Fruit fly (Drosophila melanogaster) whole organism, pupa: Measurements from ENCODE around the gene XNP.

Experiments used
- CG10348 ChIP-seq: fragments of 200-800 bp; sonication (Bioruptor generic); IDR thresholded peaks from 2 replicates; pipeline ENCODE4 v1.3.6; 2022; ENCODE audit warnings: missing biosample characterization, missing genetic modification characterization
- CG12605 ChIP-seq: fragments of 200-800 bp; sonication (Bioruptor generic); IDR thresholded peaks from 2 replicates; pipeline ENCODE4 v1.3.6; 2022; ENCODE audit warnings: missing biosample characterization, missing genetic modification characterization
- CG13204 ChIP-seq: fragments of 200-800 bp; sonication (Bioruptor generic); optimal IDR thresholded peaks from 2 replicates; lab custom pipeline; 2018; ENCODE audit warnings: missing biosample characterization, mild to moderate bottlenecking, missing genetic modification characterization, moderate library complexity
- CG14655 ChIP-seq: fragments of 200-800 bp; sonication (Bioruptor generic); optimal IDR thresholded peaks from 3 replicates; lab custom pipeline; 2017; ENCODE audit warnings: mild to moderate bottlenecking, missing biosample characterization, missing genetic modification reagents, missing genetic modification characterization
- CG15710 ChIP-seq: fragments of 200-800 bp; sonication (Bioruptor generic); optimal IDR thresholded peaks from 2 replicates; lab custom pipeline; 2018; ENCODE audit warnings: missing biosample characterization, mild to moderate bottlenecking, missing genetic modification characterization, moderate library complexity
- CG17806 ChIP-seq: fragments of 200-800 bp; sonication (Bioruptor generic); optimal IDR thresholded peaks from 2 replicates; lab custom pipeline; 2018; ENCODE audit warnings: missing biosample characterization, mild to moderate bottlenecking, missing genetic modification characterization, moderate library complexity
- CG32121 ChIP-seq: fragments of 200-800 bp; sonication (Bioruptor generic); IDR thresholded peaks from 2 replicates; pipeline ENCODE4 v1.3.6; 2022; ENCODE audit warnings: missing biosample characterization, missing genetic modification characterization
- CG34367 ChIP-seq: fragments of 200-800 bp; sonication (Bioruptor generic); optimal IDR thresholded peaks from 2 replicates; lab custom pipeline; 2018; ENCODE audit warnings: missing biosample characterization, mild to moderate bottlenecking, missing genetic modification characterization
- CG4496 ChIP-seq: fragments of 200-800 bp; sonication (Bioruptor generic); IDR thresholded peaks from 3 replicates; pipeline ENCODE4 v1.3.6; 2022; ENCODE audit warnings: missing biosample characterization, missing genetic modification characterization
- CG8159 ChIP-seq: fragments of 200-800 bp; sonication (Bioruptor generic); optimal IDR thresholded peaks from 3 replicates; lab custom pipeline; 2018; ENCODE audit warnings: missing biosample characterization, mild to moderate bottlenecking, missing genetic modification characterization, moderate library complexity
- CG8301 ChIP-seq: fragments of 200-800 bp; sonication (Bioruptor generic); optimal IDR thresholded peaks from 2 replicates; lab custom pipeline; 2018; ENCODE audit warnings: missing biosample characterization, mild to moderate bottlenecking, missing genetic modification characterization
- CG9948 ChIP-seq: fragments of 200-800 bp; sonication (Bioruptor generic); optimal IDR thresholded peaks from 2 replicates; lab custom pipeline; 2018; ENCODE audit warnings: missing biosample characterization, mild to moderate bottlenecking, missing genetic modification characterization, moderate library complexity
- D1 ChIP-seq: fragments of 200-800 bp; sonication (Bioruptor generic); optimal IDR thresholded peaks from 2 replicates; lab custom pipeline; 2018; ENCODE audit warnings: missing biosample characterization, mild to moderate bottlenecking, missing genetic modification characterization, moderate library complexity
- EcR ChIP-seq: fragments of 200-800 bp; sonication (Bioruptor generic); optimal IDR thresholded peaks from 3 replicates; lab custom pipeline; 2019; ENCODE audit warnings: missing biosample characterization, missing genetic modification characterization, mild to moderate bottlenecking, moderate library complexity, missing genetic modification reagents
- Ets98B ChIP-seq: fragments of 200-800 bp; sonication (Bioruptor generic); IDR thresholded peaks from 2 replicates; pipeline ENCODE4 v1.3.6; 2022; ENCODE audit warnings: missing biosample characterization, missing genetic modification characterization
- Pif1A ChIP-seq: fragments of 200-800 bp; sonication (Bioruptor generic); optimal IDR thresholded peaks from 3 replicates; lab custom pipeline; 2016; ENCODE audit warnings: missing biosample characterization, missing genetic modification characterization
- Pif1B ChIP-seq: fragments of 200-800 bp; sonication (Bioruptor generic); optimal IDR thresholded peaks from 3 replicates; lab custom pipeline; 2016; ENCODE audit warnings: missing biosample characterization, missing genetic modification characterization
- Snoo ChIP-seq: fragments of 200-800 bp; sonication (Bioruptor generic); optimal IDR thresholded peaks from 3 replicates; lab custom pipeline; 2017; ENCODE audit warnings: missing biosample characterization, mild to moderate bottlenecking, missing genetic modification characterization, inconsistent platforms
- fd96Ca ChIP-seq: fragments of 200-800 bp; sonication (Bioruptor generic); IDR thresholded peaks from 3 replicates; pipeline ENCODE4 v1.3.6; 2022; ENCODE audit warnings: missing biosample characterization, missing genetic modification characterization
- gl ChIP-seq: fragments of 200-800 bp; sonication (Bioruptor generic); optimal IDR thresholded peaks from 2 replicates; lab custom pipeline; 2018; ENCODE audit warnings: missing biosample characterization, mild to moderate bottlenecking, missing genetic modification characterization
- rn ChIP-seq: fragments of 200-800 bp; sonication (Bioruptor generic); IDR thresholded peaks from 2 replicates; pipeline ENCODE4 v1.3.6; 2022; ENCODE audit warnings: missing biosample characterization, missing genetic modification characterization

Gene XNP

dm6 chr3R:25482463-25483173 is at the start of gene XNP, which contains the start of the genes CG42488 and CG5116:
XNP (minus strand) TSS chr3R:25482834.
CG42488 (plus strand) TSS chr3R:25483098.
CG5116 (plus strand) TSS chr3R:25483098.
- peak; percentile 92 for TF ChIP-seq gl (tag; lab: Kevin White, UChicago)
- TF ChIP-seq EcR (GFP tag; lab: Kevin White, UChicago), result peak; percentile 32
- TF ChIP-seq CG13204 (GFP tag; lab: Kevin White, UChicago), result peak; percentile 90
- peak; percentile 37 for TF ChIP-seq Snoo (tag; lab: Kevin White, UChicago)
- TF ChIP-seq fd96Ca, result 0 out of 3 replicates have a peak, but pooled peaks have one; percentile 58
- peak; percentile 36; the same call in 1 of the 2 replicates for TF ChIP-seq rn (GFP tag; lab: Robert Waterston, UW)
- no peak for TF ChIP-seq CG14655 (GFP tag; lab: Kevin White, UChicago)
- TF ChIP-seq CG8159 (tag; lab: Kevin White, UChicago), result peak; percentile 63
- TF ChIP-seq CG9948 (tag; lab: Kevin White, UChicago), result peak; percentile 51
- TF ChIP-seq Pif1A (GFP tag; lab: Kevin White, UChicago), result no peak
- peak; percentile 77 for TF ChIP-seq CG4496
- peak; percentile 70 for TF ChIP-seq Ets98B (GFP tag; lab: Robert Waterston, UW)
- TF ChIP-seq D1, result no peak
- peak; percentile 44 for TF ChIP-seq CG32121 (GFP tag; lab: Robert Waterston, UW)
- peak; percentile 92 for TF ChIP-seq CG12605 (GFP tag; lab: Robert Waterston, UW)
- TF ChIP-seq CG15710 (tag; lab: Kevin White, UChicago), result peak; percentile 71
- peak; percentile 78 for TF ChIP-seq Pif1B (GFP tag; lab: Kevin White, UChicago)
- TF ChIP-seq CG17806 (tag; lab: Kevin White, UChicago), result peak; percentile 58
- peak; percentile 78 for TF ChIP-seq CG34367
- TF ChIP-seq CG10348 (GFP tag; lab: Robert Waterston, UW), result no peak
- peak; percentile 76 for TF ChIP-seq CG8301 (tag; lab: Kevin White, UChicago)

DNA sequence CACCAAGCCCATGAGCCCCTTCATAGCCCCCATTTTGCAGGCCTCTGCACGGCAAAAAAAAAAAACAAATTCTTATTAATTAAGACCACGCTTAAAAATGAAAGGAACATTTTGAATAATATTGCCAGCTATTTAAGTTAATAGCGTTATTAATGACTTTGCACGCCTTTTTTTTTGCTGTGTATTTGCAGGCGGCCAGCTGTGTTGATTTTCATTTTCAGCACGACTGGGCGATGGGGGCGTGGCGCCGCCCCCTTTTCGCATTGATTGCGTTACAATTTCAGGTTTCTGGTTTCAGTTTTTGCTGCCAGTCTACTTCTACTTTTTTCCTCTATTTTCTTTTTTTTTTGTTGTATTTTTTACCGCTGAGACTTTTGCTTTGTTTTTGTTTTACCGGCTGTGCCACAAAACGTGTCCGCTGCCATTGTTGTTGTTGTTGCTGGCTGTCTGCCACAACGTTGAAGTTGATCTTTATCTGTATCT is 49.3 kb upstream of the XNP start:
- TF ChIP-seq CG9948 (tag; lab: Kevin White, UChicago) (peak; percentile 83), CG4496 (peak; percentile 94; the same call in 2 of the 3 replicates), fd96Ca (peak; percentile 95), CG32121 (GFP tag; lab: Robert Waterston, UW) (peak; percentile 93), CG17806 (tag; lab: Kevin White, UChicago) (peak; percentile 84), CG34367 (peak; percentile 75), CG8301 (tag; lab: Kevin White, UChicago) (peak; percentile 80), Pif1A (GFP tag; lab: Kevin White, UChicago) (peak; percentile 88), CG8159 (tag; lab: Kevin White, UChicago) (peak; percentile 79), CG13204 (GFP tag; lab: Kevin White, UChicago) (peak; percentile 97), CG10348 (GFP tag; lab: Robert Waterston, UW) (no peak), Ets98B (GFP tag; lab: Robert Waterston, UW) (peak; percentile 95), EcR (GFP tag; lab: Kevin White, UChicago) (peak; percentile 82), CG12605 (GFP tag; lab: Robert Waterston, UW) (peak; percentile 95), CG15710 (tag; lab: Kevin White, UChicago) (peak; percentile 65), Snoo (tag; lab: Kevin White, UChicago) (peak; percentile 27), CG14655 (GFP tag; lab: Kevin White, UChicago) (peak; percentile 79), rn (GFP tag; lab: Robert Waterston, UW) (peak; percentile 85), gl (tag; lab: Kevin White, UChicago) (peak; percentile 95), Pif1B (GFP tag; lab: Kevin White, UChicago) (peak; percentile 78), D1 (peak; percentile 62)

DNA sequence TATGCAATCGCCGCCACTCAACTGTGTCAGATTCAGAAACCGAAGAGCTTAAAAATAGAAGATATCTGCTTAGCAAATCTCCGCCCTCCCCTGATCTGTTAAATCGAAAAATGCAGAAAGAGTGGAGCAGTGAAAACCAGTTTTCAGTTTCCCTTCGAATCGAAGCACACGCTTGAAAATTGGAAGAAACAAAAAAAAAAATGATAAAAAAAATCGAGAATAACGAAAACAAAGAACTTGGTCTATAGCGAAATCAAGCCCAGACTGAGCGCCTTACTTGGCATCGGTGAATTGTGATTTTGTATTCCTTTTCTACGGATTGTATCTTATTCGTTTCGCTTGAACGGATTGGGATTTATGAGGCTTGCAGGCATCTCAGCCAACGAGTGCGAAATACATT is 46.7 kb upstream of the XNP start:
- no peak for TF ChIP-seq CG9948 (tag; lab: Kevin White, UChicago)
- peak; percentile 36 for TF ChIP-seq EcR (GFP tag; lab: Kevin White, UChicago)
- 0 out of 2 replicates have a peak, but pooled peaks have one; percentile 15 for TF ChIP-seq CG12605 (GFP tag; lab: Robert Waterston, UW)
- TF ChIP-seq gl (tag; lab: Kevin White, UChicago), result peak; percentile 30
- peak; percentile 33 for TF ChIP-seq CG13204 (GFP tag; lab: Kevin White, UChicago)
- TF ChIP-seq CG15710 (tag; lab: Kevin White, UChicago), result peak; percentile 4
- TF ChIP-seq rn (GFP tag; lab: Robert Waterston, UW), result no peak
- peak; percentile 48 for TF ChIP-seq D1
- no peak for TF ChIP-seq Pif1A (GFP tag; lab: Kevin White, UChicago)
- no peak for TF ChIP-seq CG17806 (tag; lab: Kevin White, UChicago)

- TF ChIP-seq EcR (GFP tag; lab: Kevin White, UChicago) (no peak), CG32121 (GFP tag; lab: Robert Waterston, UW) (peak; percentile 23; the same call in 1 of the 2 replicates), CG8301 (tag; lab: Kevin White, UChicago) (peak; percentile 3), Ets98B (GFP tag; lab: Robert Waterston, UW) (no peak), CG14655 (GFP tag; lab: Kevin White, UChicago) (peak; percentile 36), Pif1A (GFP tag; lab: Kevin White, UChicago) (peak; percentile 9), CG17806 (tag; lab: Kevin White, UChicago) (peak; percentile 17), CG12605 (GFP tag; lab: Robert Waterston, UW) (no peak), D1 (no peak), CG8159 (tag; lab: Kevin White, UChicago) (peak; percentile 27), CG15710 (tag; lab: Kevin White, UChicago) (peak; percentile 10), CG13204 (GFP tag; lab: Kevin White, UChicago) (peak; percentile 9), CG9948 (tag; lab: Kevin White, UChicago) (peak; percentile 24), Pif1B (GFP tag; lab: Kevin White, UChicago) (no peak), CG34367 (no peak)
Measured at dm6 chr3R:25519465-25520071, 36.9 kb upstream of the XNP start.
